Worm (Caenorhabditis elegans) whole organism, late embryonic: Measurements from ENCODE around the gene lin-24.

Experiments
- C08G9.2 ChIP-seq: sonication (generic microtip); optimal IDR thresholded peaks from 2 replicates; lab custom pipeline; 2016; ENCODE audit warnings: mild to moderate bottlenecking, missing genetic modification characterization, moderate library complexity, missing compliant biosample characterization
- F13H6.1 ChIP-seq: sonication (generic microtip); optimal IDR thresholded peaks from 2 replicates; lab custom pipeline; 2016; ENCODE audit warnings: missing genetic modification characterization, missing compliant biosample characterization
- K02D7.2 ChIP-seq: sonication (generic microtip); optimal IDR thresholded peaks from 2 replicates; lab custom pipeline; 2017; ENCODE audit warnings: mild to moderate bottlenecking, missing genetic modification characterization, missing compliant biosample characterization
- K09A11.1 ChIP-seq: sonication (generic microtip); optimal IDR thresholded peaks from 2 replicates; lab custom pipeline; 2017; ENCODE audit warnings: antibody characterized with exemption, mild to moderate bottlenecking, missing genetic modification characterization, missing compliant biosample characterization; ENCODE audit not compliant: insufficient read depth
- T23F11.4 ChIP-seq: fragments of 200-800 bp; sonication (Bioruptor generic); optimal IDR thresholded peaks from 2 replicates; lab custom pipeline; 2018; ENCODE audit warnings: mild to moderate bottlenecking, missing genetic modification characterization, missing compliant biosample characterization
- Y22D7AL.16 ChIP-seq: sonication (generic microtip); optimal IDR thresholded peaks from 2 replicates; lab custom pipeline; 2016; ENCODE audit warnings: missing genetic modification characterization, missing compliant biosample characterization
- ahr-1 ChIP-seq: sonication (generic microtip); optimal IDR thresholded peaks from 2 replicates; lab custom pipeline; 2016; ENCODE audit warnings: missing genetic modification characterization, missing compliant biosample characterization
- ama-1 ChIP-seq: fragments of 150-350 bp; optimal IDR thresholded peaks from 2 replicates; lab custom pipeline; 2014
- ceh-14 ChIP-seq: sonication (generic microtip); optimal IDR thresholded peaks from 2 replicates; lab custom pipeline; 2016; ENCODE audit warnings: missing genotype, missing genetic modification characterization, missing compliant biosample characterization
- ceh-18 ChIP-seq: sonication (generic microtip); optimal IDR thresholded peaks from 2 replicates; lab custom pipeline; 2016; ENCODE audit warnings: missing genetic modification characterization, missing compliant biosample characterization
- ceh-2 ChIP-seq: sonication (generic microtip); optimal IDR thresholded peaks from 2 replicates; lab custom pipeline; 2016; ENCODE audit warnings: missing genotype, missing genetic modification characterization, missing compliant biosample characterization
- ceh-22 ChIP-seq: sonication (generic microtip); optimal IDR thresholded peaks from 2 replicates; lab custom pipeline; 2017; ENCODE audit warnings: missing biosample characterization, missing genetic modification characterization
- ceh-24 ChIP-seq: sonication (generic microtip); optimal IDR thresholded peaks from 2 replicates; lab custom pipeline; 2016; ENCODE audit warnings: mild to moderate bottlenecking, missing genetic modification characterization, missing compliant biosample characterization
- ceh-30 ChIP-seq: fragments of 150-350 bp; optimal IDR thresholded peaks from 2 replicates; lab custom pipeline; 2014; ENCODE audit warnings: missing biosample characterization, missing genetic modification characterization
- ceh-31 ChIP-seq: sonication (generic microtip); optimal IDR thresholded peaks from 2 replicates; lab custom pipeline; 2016; ENCODE audit warnings: missing genetic modification characterization, missing compliant biosample characterization
- ceh-34 ChIP-seq: sonication (generic microtip); optimal IDR thresholded peaks from 2 replicates; lab custom pipeline; 2016; ENCODE audit warnings: mild to moderate bottlenecking, missing genetic modification characterization, missing compliant biosample characterization
- ceh-45 ChIP-seq: fragments of 200-800 bp; sonication (Bioruptor generic); IDR thresholded peaks from 2 replicates; pipeline ENCODE4 v1.3.6; 2022; ENCODE audit warnings: missing genetic modification reagents, missing genetic modification characterization, missing compliant biosample characterization
- ceh-9 ChIP-seq: sonication (generic microtip); optimal IDR thresholded peaks from 2 replicates; lab custom pipeline; 2016; ENCODE audit warnings: mild to moderate bottlenecking, missing genetic modification characterization, inconsistent platforms, missing compliant biosample characterization
- che-1 ChIP-seq: sonication (generic microtip); optimal IDR thresholded peaks from 2 replicates; lab custom pipeline; 2016; ENCODE audit warnings: mild to moderate bottlenecking, missing genetic modification characterization, missing compliant biosample characterization
- dmd-4 ChIP-seq: sonication (generic microtip); optimal IDR thresholded peaks from 2 replicates; lab custom pipeline; 2016; ENCODE audit warnings: borderline replicate concordance, missing genetic modification characterization, missing compliant biosample characterization
- elt-2 ChIP-seq: sonication (generic microtip); optimal IDR thresholded peaks from 2 replicates; lab custom pipeline; 2016; ENCODE audit warnings: missing genetic modification reagents, missing genetic modification characterization, missing compliant biosample characterization
- elt-4 ChIP-seq: sonication (generic microtip); optimal IDR thresholded peaks from 2 replicates; lab custom pipeline; 2016; ENCODE audit warnings: missing genetic modification characterization, missing compliant biosample characterization
- ets-4 ChIP-seq: sonication (generic microtip); optimal IDR thresholded peaks from 2 replicates; lab custom pipeline; 2016; ENCODE audit warnings: missing genetic modification characterization, missing compliant biosample characterization
- eyg-1 ChIP-seq: sonication (generic microtip); optimal IDR thresholded peaks from 2 replicates; lab custom pipeline; 2016; ENCODE audit warnings: missing genotype, missing genetic modification characterization, missing compliant biosample characterization
- fkh-6 ChIP-seq: sonication (generic microtip); optimal IDR thresholded peaks from 2 replicates; lab custom pipeline; 2016; ENCODE audit warnings: missing genetic modification characterization, missing compliant biosample characterization
- gmeb-2 ChIP-seq: sonication (generic microtip); optimal IDR thresholded peaks from 2 replicates; lab custom pipeline; 2016; ENCODE audit warnings: missing genetic modification characterization, inconsistent platforms, missing compliant biosample characterization
- hlh-13 ChIP-seq: fragments of 200-800 bp; sonication (Bioruptor generic); optimal IDR thresholded peaks from 2 replicates; lab custom pipeline; 2018; ENCODE audit warnings: mild to moderate bottlenecking, missing genetic modification characterization, missing compliant biosample characterization
- hlh-15 ChIP-seq: sonication (generic microtip); optimal IDR thresholded peaks from 2 replicates; lab custom pipeline; 2016; ENCODE audit warnings: missing genetic modification characterization, missing compliant biosample characterization
- hlh-30 ChIP-seq: sonication (generic microtip); optimal IDR thresholded peaks from 2 replicates; lab custom pipeline; 2017; ENCODE audit warnings: antibody characterized with exemption, missing genetic modification characterization, missing compliant biosample characterization; ENCODE audit not compliant: insufficient read depth
- lim-6 ChIP-seq: sonication (generic microtip); optimal IDR thresholded peaks from 2 replicates; lab custom pipeline; 2016; ENCODE audit warnings: missing genetic modification characterization, missing compliant biosample characterization
- lin-11 ChIP-seq: fragments of 200-800 bp; sonication (Bioruptor generic); optimal IDR thresholded peaks from 2 replicates; lab custom pipeline; 2018; ENCODE audit warnings: mild to moderate bottlenecking, missing genetic modification characterization, missing compliant biosample characterization
- madf-2 ChIP-seq: sonication (generic microtip); optimal IDR thresholded peaks from 2 replicates; lab custom pipeline; 2017; ENCODE audit warnings: missing genetic modification characterization, missing compliant biosample characterization
- mec-3 ChIP-seq: sonication (generic microtip); optimal IDR thresholded peaks from 2 replicates; lab custom pipeline; 2016; ENCODE audit warnings: borderline replicate concordance, missing genetic modification characterization, missing compliant biosample characterization
- nhr-11 ChIP-seq: fragments of 150-350 bp; optimal IDR thresholded peaks from 2 replicates; lab custom pipeline; 2014; ENCODE audit warnings: missing biosample characterization, missing genetic modification characterization
- nhr-232 ChIP-seq: sonication (generic microtip); optimal IDR thresholded peaks from 2 replicates; lab custom pipeline; 2016; ENCODE audit warnings: missing genetic modification characterization, missing compliant biosample characterization
- pag-3 ChIP-seq: sonication (generic microtip); optimal IDR thresholded peaks from 2 replicates; lab custom pipeline; 2016; ENCODE audit warnings: missing compliant biosample characterization, missing genetic modification characterization, borderline replicate concordance
- pat-9 ChIP-seq: fragments of 200-800 bp; sonication (Bioruptor generic); optimal IDR thresholded peaks from 2 replicates; lab custom pipeline; 2018; ENCODE audit warnings: mild to moderate bottlenecking, missing genetic modification characterization, moderate library complexity, missing compliant biosample characterization
- pax-1 ChIP-seq: fragments of 150-350 bp; optimal IDR thresholded peaks from 2 replicates; lab custom pipeline; 2014; ENCODE audit warnings: missing biosample characterization, missing genetic modification characterization
- pha-2 ChIP-seq: sonication (generic microtip); optimal IDR thresholded peaks from 2 replicates; lab custom pipeline; 2017; ENCODE audit warnings: mild to moderate bottlenecking, missing genetic modification characterization, missing compliant biosample characterization
- pha-4 ChIP-seq: fragments of 150-350 bp; optimal IDR thresholded peaks from 2 replicates; lab custom pipeline; 2018; ENCODE audit warnings: missing biosample characterization, missing genetic modification reagents, missing genetic modification characterization
- pqm-1 ChIP-seq: sonication (generic microtip); optimal IDR thresholded peaks from 2 replicates; lab custom pipeline; 2016; ENCODE audit warnings: missing genetic modification characterization, missing compliant biosample characterization
- rnt-1 ChIP-seq: sonication (generic microtip); optimal IDR thresholded peaks from 2 replicates; lab custom pipeline; 2016; ENCODE audit warnings: missing genetic modification characterization, missing compliant biosample characterization
- sdc-2 ChIP-seq: sonication (generic microtip); optimal IDR thresholded peaks from 2 replicates; lab custom pipeline; 2016; ENCODE audit warnings: missing genotype, missing genetic modification characterization, missing compliant biosample characterization
- sox-2 ChIP-seq: fragments of 200-800 bp; sonication (Bioruptor generic); IDR thresholded peaks from 2 replicates; pipeline ENCODE4 v1.3.6; 2022; ENCODE audit warnings: missing genetic modification reagents, missing genetic modification characterization, missing compliant biosample characterization
- sox-4 ChIP-seq: sonication (generic microtip); optimal IDR thresholded peaks from 2 replicates; lab custom pipeline; 2017; ENCODE audit warnings: mild to moderate bottlenecking, missing genetic modification characterization, inconsistent platforms, missing compliant biosample characterization
- syd-9 ChIP-seq: sonication (generic microtip); optimal IDR thresholded peaks from 2 replicates; lab custom pipeline; 2016; ENCODE audit warnings: mild to moderate bottlenecking, missing genetic modification characterization, moderate library complexity, missing compliant biosample characterization
- tbx-2 ChIP-seq: sonication (generic microtip); optimal IDR thresholded peaks from 2 replicates; lab custom pipeline; 2016; ENCODE audit warnings: missing genetic modification characterization, missing compliant biosample characterization
- tbx-7 ChIP-seq: sonication (generic microtip); optimal IDR thresholded peaks from 2 replicates; lab custom pipeline; 2016; ENCODE audit warnings: missing genotype, missing genetic modification characterization, missing compliant biosample characterization
- unc-3 ChIP-seq, 2 experiments: fragments of 200-800 bp in 1 of 2; sonication (Bioruptor generic) in 1 of 2; sonication (generic microtip) in 1 of 2; conservative IDR thresholded peaks in 1 of 2; optimal IDR thresholded peaks in 1 of 2; 2 replicates each; pipeline versions ENCODE4 v1.3.6 to Lab custom; 2016 to 2022; ENCODE audit warnings: missing compliant biosample characterization in 2 of 2, missing genetic modification characterization in 2 of 2, missing genetic modification reagents in 1 of 2
- unc-42 ChIP-seq: sonication (generic microtip); optimal IDR thresholded peaks from 2 replicates; lab custom pipeline; 2016; ENCODE audit warnings: missing genotype, missing genetic modification characterization, missing compliant biosample characterization
- unc-86 ChIP-seq: sonication (generic microtip); optimal IDR thresholded peaks from 2 replicates; lab custom pipeline; 2016; ENCODE audit warnings: missing genetic modification characterization, missing compliant biosample characterization
- zip-5 ChIP-seq: sonication (generic microtip); optimal IDR thresholded peaks from 2 replicates; lab custom pipeline; 2016; ENCODE audit warnings: missing genetic modification characterization, missing compliant biosample characterization
- ztf-16 ChIP-seq: sonication (generic microtip); optimal IDR thresholded peaks from 2 replicates; lab custom pipeline; 2017; ENCODE audit warnings: missing genetic modification characterization, missing compliant biosample characterization

The lin-24 gene

DNA sequence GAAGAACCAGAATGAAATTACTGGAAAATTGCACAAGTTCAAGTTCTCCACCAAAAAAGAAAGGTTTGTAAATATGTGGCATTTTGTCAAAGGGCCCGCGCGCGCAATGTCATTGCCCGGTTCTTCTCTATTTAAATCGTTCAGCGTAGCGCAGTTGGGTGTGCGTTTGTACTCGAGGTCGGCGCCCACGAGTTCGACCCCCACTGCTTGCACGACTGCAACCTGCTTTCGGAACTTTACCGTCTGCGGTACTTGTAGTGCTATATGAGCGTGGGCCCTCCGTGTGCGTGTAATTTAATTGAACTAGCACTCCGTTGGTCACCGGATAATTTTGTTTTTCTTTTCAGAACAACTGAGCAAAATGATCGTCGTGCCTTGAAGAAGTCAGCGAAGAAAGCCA, 42.8 kb upstream of the lin-24 start:
- TF ChIP-seq ceh-9 (tag; lab: Kevin White, UChicago) (no peak), C08G9.2 (peak; percentile 59), Y22D7AL.16 (peak; percentile 7), madf-2 (peak; percentile 55), ama-1 (lab: Kevin White, UChicago) (no peak), ceh-34 (tag; lab: Kevin White, UChicago) (peak; percentile 38), ceh-14 (tag; lab: Kevin White, UChicago) (peak; percentile 28), sox-2 (GFP tag; lab: Robert Waterston, UW) (peak; percentile 25; the same call in 1 of the 2 replicates), eyg-1 (tag; lab: Kevin White, UChicago) (no peak), ceh-22 (no peak), ceh-18 (tag; lab: Kevin White, UChicago) (peak; percentile 19), pax-1 (tag; lab: Kevin White, UChicago) (no peak), ceh-45 (GFP tag; lab: Robert Waterston, UW) (no peak), ets-4 (tag; lab: Kevin White, UChicago) (no peak), lim-6 (no peak), zip-5 (peak; percentile 71), K02D7.2 (tag; lab: Kevin White, UChicago) (peak; percentile 51), mec-3 (peak; percentile 4), ztf-16 (tag; lab: Kevin White, UChicago) (peak; percentile 63), unc-3 (GFP tag; conservative IDR thresholded peaks at IDR 0.05; lab: Robert Waterston, UW) (no peak), unc-3 (tag; optimal IDR thresholded peaks at IDR 0.05; lab: Kevin White, UChicago) (peak; percentile 4), lin-11 (peak; percentile 46), K09A11.1 (peak; percentile 12), ceh-30 (no peak), tbx-2 (tag; lab: Kevin White, UChicago) (peak; percentile 61), nhr-11 (tag; lab: Kevin White, UChicago) (no peak), ceh-24 (tag; lab: Kevin White, UChicago) (peak; percentile 22), gmeb-2 (tag; lab: Kevin White, UChicago) (peak; percentile 68), fkh-6 (tag; lab: Kevin White, UChicago) (peak; percentile 62), pag-3 (tag; lab: Kevin White, UChicago) (no peak), tbx-7 (tag; lab: Kevin White, UChicago) (no peak), pha-4 (tag; lab: Kevin White, UChicago) (no peak), hlh-13 (peak; percentile 62), unc-86 (tag; lab: Kevin White, UChicago) (no peak), ceh-2 (peak; percentile 65), unc-42 (tag; lab: Kevin White, UChicago) (no peak), F13H6.1 (no peak), dmd-4 (tag; lab: Kevin White, UChicago) (peak; percentile 15), ceh-31 (peak; percentile 23), T23F11.4 (GFP tag; lab: Kevin White, UChicago) (peak; percentile 66), sdc-2 (tag; lab: Kevin White, UChicago) (peak; percentile 66), sox-4 (tag; lab: Kevin White, UChicago) (peak; percentile 45), pqm-1 (tag; lab: Kevin White, UChicago) (no peak), elt-2 (peak; percentile 69), syd-9 (tag; lab: Kevin White, UChicago) (peak; percentile 30), che-1 (tag; lab: Kevin White, UChicago) (peak; percentile 49), pat-9 (tag; lab: Kevin White, UChicago) (peak; percentile 76), pha-2 (tag; lab: Kevin White, UChicago) (peak; percentile 60), rnt-1 (tag; lab: Kevin White, UChicago) (no peak), hlh-30 (peak; percentile 68), ahr-1 (no peak), nhr-232 (tag; lab: Kevin White, UChicago) (peak; percentile 54), hlh-15 (peak; percentile 38), elt-4 (tag; lab: Kevin White, UChicago) (no peak)
